Worm (Caenorhabditis elegans) whole organism, L2 larva: ENCODE measurements around the gene F41C3.2.

Source experiments
- C34F6.9 ChIP-seq: fragments of 150-350 bp; optimal IDR thresholded peaks from 2 replicates; lab custom pipeline; 2014; ENCODE audit warnings: missing biosample characterization, missing genetic modification characterization
- F13H6.1 ChIP-seq: sonication (generic microtip); optimal IDR thresholded peaks from 2 replicates; lab custom pipeline; 2016; ENCODE audit warnings: missing genetic modification characterization, missing compliant biosample characterization
- aly-2 ChIP-seq: fragments of 150-350 bp; optimal IDR thresholded peaks from 2 replicates; lab custom pipeline; 2014; ENCODE audit warnings: missing biosample characterization, missing genetic modification characterization
- ama-1 ChIP-seq: fragments of 150-350 bp; optimal IDR thresholded peaks from 2 replicates; lab custom pipeline; 2018; ENCODE audit warnings: inconsistent platforms
- blmp-1 ChIP-seq: sonication (generic microtip); optimal IDR thresholded peaks from 2 replicates; lab custom pipeline; 2017; ENCODE audit warnings: missing genetic modification characterization, mild to moderate bottlenecking, missing compliant biosample characterization, antibody characterized with exemption, moderate library complexity; ENCODE audit not compliant: insufficient read depth
- ceh-16 ChIP-seq: fragments of 150-350 bp; optimal IDR thresholded peaks from 2 replicates; lab custom pipeline; 2014; ENCODE audit warnings: missing biosample characterization, missing genetic modification characterization
- ceh-82 ChIP-seq: fragments of 150-350 bp; optimal IDR thresholded peaks from 2 replicates; lab custom pipeline; 2014; ENCODE audit warnings: missing biosample characterization, missing genetic modification characterization
- crh-2 ChIP-seq: sonication (generic microtip); optimal IDR thresholded peaks from 2 replicates; lab custom pipeline; 2017; ENCODE audit warnings: missing biosample characterization, missing genetic modification characterization
- dmd-4 ChIP-seq: sonication (generic microtip); optimal IDR thresholded peaks from 2 replicates; lab custom pipeline; 2017; ENCODE audit warnings: missing biosample characterization, missing genetic modification characterization
- egl-27 ChIP-seq: sonication (generic microtip); optimal IDR thresholded peaks from 3 replicates; lab custom pipeline; 2017; ENCODE audit warnings: missing biosample characterization, missing genetic modification reagents, missing genetic modification characterization
- elt-1 ChIP-seq: fragments of 150-350 bp; optimal IDR thresholded peaks from 2 replicates; lab custom pipeline; 2014; ENCODE audit warnings: missing biosample characterization, missing genetic modification characterization
- elt-3 ChIP-seq: sonication (generic microtip); optimal IDR thresholded peaks from 2 replicates; lab custom pipeline; 2017; ENCODE audit warnings: missing biosample characterization, missing genetic modification characterization
- fos-1 ChIP-seq: fragments of 150-350 bp; optimal IDR thresholded peaks from 2 replicates; lab custom pipeline; 2014; ENCODE audit warnings: missing biosample characterization, missing genetic modification characterization
- gmeb-1 ChIP-seq: fragments of 150-350 bp; optimal IDR thresholded peaks from 2 replicates; lab custom pipeline; 2014; ENCODE audit warnings: missing biosample characterization, missing genetic modification characterization
- lin-39 ChIP-seq: fragments of 150-350 bp; optimal IDR thresholded peaks from 2 replicates; lab custom pipeline; 2014; ENCODE audit warnings: missing biosample characterization, missing genetic modification reagents, missing genetic modification characterization
- lsy-2 ChIP-seq, 2 experiments: fragments of 150-350 bp in 1 of 2; sonication (generic microtip) in 1 of 2; optimal IDR thresholded peaks; 2 replicates each; lab custom pipeline; 2014 to 2017; ENCODE audit warnings: missing biosample characterization in 2 of 2, missing genetic modification characterization in 2 of 2
- mab-5 ChIP-seq: fragments of 150-350 bp; optimal IDR thresholded peaks from 2 replicates; lab custom pipeline; 2014; ENCODE audit warnings: missing biosample characterization, missing genetic modification characterization
- mbf-1 ChIP-seq: sonication (generic microtip); optimal IDR thresholded peaks from 2 replicates; lab custom pipeline; 2017; ENCODE audit warnings: missing biosample characterization, missing genetic modification characterization
- mdl-1 ChIP-seq, 2 experiments: fragments of 150-350 bp in 1 of 2; sonication (generic microtip) in 1 of 2; optimal IDR thresholded peaks; 2 replicates each; lab custom pipeline; 2017; ENCODE audit warnings: missing biosample characterization in 2 of 2, missing genetic modification characterization in 2 of 2
- nhr-11 ChIP-seq: fragments of 150-350 bp; optimal IDR thresholded peaks from 2 replicates; lab custom pipeline; 2014; ENCODE audit warnings: missing biosample characterization, missing genetic modification characterization
- nhr-129 ChIP-seq: fragments of 150-350 bp; optimal IDR thresholded peaks from 2 replicates; lab custom pipeline; 2014; ENCODE audit warnings: missing biosample characterization, missing genetic modification characterization
- nhr-21 ChIP-seq: fragments of 150-350 bp; optimal IDR thresholded peaks from 2 replicates; lab custom pipeline; 2014; ENCODE audit warnings: missing biosample characterization, missing genetic modification characterization
- nhr-237 ChIP-seq: fragments of 150-350 bp; optimal IDR thresholded peaks from 2 replicates; lab custom pipeline; 2014; ENCODE audit warnings: missing biosample characterization, missing genetic modification characterization
- nhr-25 ChIP-seq: fragments of 150-350 bp; sonication (generic microtip); optimal IDR thresholded peaks from 3 replicates; lab custom pipeline; 2014; ENCODE audit warnings: missing biosample characterization, missing genetic modification characterization
- nhr-6 ChIP-seq: fragments of 150-350 bp; optimal IDR thresholded peaks from 2 replicates; lab custom pipeline; 2014; ENCODE audit warnings: missing biosample characterization, missing genetic modification characterization
- peb-1 ChIP-seq: fragments of 150-350 bp; optimal IDR thresholded peaks from 2 replicates; lab custom pipeline; 2014; ENCODE audit warnings: missing biosample characterization, missing genetic modification characterization
- sem-4 ChIP-seq: fragments of 150-350 bp; optimal IDR thresholded peaks from 2 replicates; lab custom pipeline; 2014; ENCODE audit warnings: missing biosample characterization, missing genetic modification reagents, missing genetic modification characterization
- skn-1 ChIP-seq: sonication (generic microtip); optimal IDR thresholded peaks from 2 replicates; lab custom pipeline; 2017; ENCODE audit warnings: missing biosample characterization, missing genetic modification characterization
- sma-3 ChIP-seq: sonication (generic microtip); optimal IDR thresholded peaks from 2 replicates; lab custom pipeline; 2016; ENCODE audit warnings: missing genetic modification reagents, missing genetic modification characterization, missing compliant biosample characterization
- sma-9 ChIP-seq, 2 experiments: fragments of 150-350 bp in 1 of 2; sonication (generic microtip) in 1 of 2; optimal IDR thresholded peaks; 2 replicates each; lab custom pipeline; 2014 to 2016; ENCODE audit warnings: missing genetic modification characterization in 2 of 2, mild to moderate bottlenecking in 1 of 2, missing biosample characterization in 1 of 2, missing compliant biosample characterization in 1 of 2, missing genetic modification reagents in 1 of 2, moderate library complexity in 1 of 2
- unc-39 ChIP-seq: fragments of 150-350 bp; optimal IDR thresholded peaks from 2 replicates; lab custom pipeline; 2014; ENCODE audit warnings: missing biosample characterization, missing genetic modification characterization
- ztf-1 ChIP-seq: fragments of 200-800 bp; sonication (Bioruptor generic); conservative IDR thresholded peaks from 2 replicates; pipeline ENCODE4 v1.3.6; 2022; ENCODE audit warnings: missing genetic modification characterization, missing compliant biosample characterization
- ztf-4 ChIP-seq: fragments of 150-350 bp; optimal IDR thresholded peaks from 2 replicates; lab custom pipeline; 2014; ENCODE audit warnings: missing biosample characterization, missing genetic modification characterization

The F41C3.2 gene

ce11 chrII:4739984-4740462, 9.7 kb upstream of the F41C3.2 start, which contains the start of gene eas-1 (continued):
- TF ChIP-seq nhr-6 (no peak), ceh-16 (tag; lab: Kevin White, UChicago) (no peak), elt-3 (no peak), skn-1 (tag; lab: Kevin White, UChicago) (peak; percentile 32), aly-2 (no peak), sem-4 (peak; percentile 39), fos-1 (peak; percentile 40)
- TF ChIP-seq, all 48 proteins: peak for 21

DNA sequence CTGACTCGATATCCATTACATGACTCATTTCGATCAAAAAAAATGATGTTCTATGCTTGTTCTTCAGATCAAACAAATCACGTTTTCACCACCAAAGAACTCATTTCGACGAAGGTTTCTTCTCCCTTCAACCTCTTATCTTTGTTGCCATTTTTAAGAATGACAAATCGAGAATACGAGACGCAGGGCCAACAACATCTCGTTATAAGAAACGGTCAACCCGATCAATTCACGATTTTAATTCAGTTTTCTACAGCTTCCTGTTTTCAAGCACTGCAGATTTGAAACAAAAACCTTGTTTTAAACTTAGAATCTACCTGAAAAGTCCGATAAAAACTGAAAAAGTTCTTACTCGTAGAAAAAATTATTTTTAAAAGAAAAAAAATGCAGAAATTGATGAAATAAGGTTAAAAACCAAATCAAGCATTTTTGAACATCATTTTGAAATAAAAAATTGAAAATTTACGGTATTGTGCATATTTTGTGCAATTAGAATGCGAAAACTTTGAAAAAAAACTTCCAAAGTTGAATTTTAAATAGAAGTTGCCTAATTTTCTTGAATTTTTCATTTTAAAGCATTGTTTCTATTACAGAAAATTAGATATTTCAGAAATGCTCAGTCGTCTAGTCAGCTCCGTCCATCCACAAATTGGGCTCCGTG, 8.1 kb upstream of the F41C3.2 start, which contains the start of gene acs-11:
acs-11 (plus strand) TSS at position 611 of the 661 bp plus-strand sequence.
- no peak for TF ChIP-seq egl-27 (tag; lab: Kevin White, UChicago)
- peak; percentile 11 for TF ChIP-seq sma-3 (GFP tag; lab: Kevin White, UChicago)
- peak; percentile 4 for TF ChIP-seq gmeb-1 (tag; lab: Kevin White, UChicago)
- peak; percentile 0 for TF ChIP-seq nhr-6
- TF ChIP-seq nhr-129 (tag; lab: Kevin White, UChicago): no peak
- no peak for TF ChIP-seq elt-3
- no peak for TF ChIP-seq C34F6.9 (tag; lab: Kevin White, UChicago)
- no peak for TF ChIP-seq dmd-4
- peak; percentile 28 for TF ChIP-seq nhr-21 (tag; lab: Kevin White, UChicago)
- TF ChIP-seq fos-1: peak; percentile 69
- TF ChIP-seq crh-2 (tag; lab: Kevin White, UChicago): peak; percentile 19
- TF ChIP-seq, all 48 proteins: peak for 6

ce11 chrII:4745281-4745680, 4.5 kb upstream of the F41C3.2 start:
- TF ChIP-seq ceh-82 (tag; lab: Kevin White, UChicago): no peak
- TF ChIP-seq egl-27 (tag; lab: Kevin White, UChicago): peak; percentile 78
- TF ChIP-seq lin-39 (tag; lab: Kevin White, UChicago): no peak
- TF ChIP-seq gmeb-1 (tag; lab: Kevin White, UChicago): peak; percentile 33
- TF ChIP-seq lsy-2 (tag; optimal IDR thresholded peaks at IDR 0.05; lab: Kevin White, UChicago): peak in 1 of 2 experiments; percentile 37
- no peak for TF ChIP-seq ama-1 (lab: Kevin White, UChicago)
- no peak for TF ChIP-seq mab-5 (tag; lab: Kevin White, UChicago)
- TF ChIP-seq nhr-129 (tag; lab: Kevin White, UChicago): peak; percentile 13
- TF ChIP-seq nhr-25 (tag; lab: Kevin White, UChicago): peak; percentile 80
- TF ChIP-seq mdl-1 (tag; optimal IDR thresholded peaks at IDR 0.05; lab: Kevin White, UChicago): peak in 1 of 2 experiments; percentile 2
- peak; percentile 44 for TF ChIP-seq crh-2 (tag; lab: Kevin White, UChicago)
- no peak for TF ChIP-seq nhr-6
- peak; percentile 39 for TF ChIP-seq fos-1
- peak; percentile 88 for TF ChIP-seq blmp-1
- TF ChIP-seq nhr-21 (tag; lab: Kevin White, UChicago): peak; percentile 90
- TF ChIP-seq sma-9 (GFP tag; optimal IDR thresholded peaks at IDR 0.05; lab: Kevin White, UChicago): peak; percentile 96
- TF ChIP-seq sma-9 (tag; optimal IDR thresholded peaks at IDR 0.05; lab: Kevin White, UChicago): peak; percentile 3
- TF ChIP-seq ztf-4 (tag; lab: Kevin White, UChicago): peak; percentile 50
- no peak for TF ChIP-seq peb-1 (tag; lab: Kevin White, UChicago)
- peak; percentile 85 for TF ChIP-seq sma-3 (GFP tag; lab: Kevin White, UChicago)
- TF ChIP-seq nhr-11: peak; percentile 43
- TF ChIP-seq unc-39: no peak

ce11 chrII:4747063-4747462, 2.7 kb upstream of the F41C3.2 start:
- peak; percentile 18 for TF ChIP-seq nhr-25 (tag; lab: Kevin White, UChicago)
- TF ChIP-seq mbf-1 (tag; lab: Kevin White, UChicago): no peak
- no peak for TF ChIP-seq ztf-1
- TF ChIP-seq nhr-21 (tag; lab: Kevin White, UChicago): peak; percentile 33
- no peak for TF ChIP-seq aly-2
- TF ChIP-seq nhr-237 (tag; lab: Kevin White, UChicago): no peak
- no peak for TF ChIP-seq lin-39 (tag; lab: Kevin White, UChicago)
- TF ChIP-seq ceh-16 (tag; lab: Kevin White, UChicago): no peak
- peak; percentile 12 for TF ChIP-seq sma-3 (GFP tag; lab: Kevin White, UChicago)
- peak; percentile 40 for TF ChIP-seq sma-9 (GFP tag; optimal IDR thresholded peaks at IDR 0.05; lab: Kevin White, UChicago)
- TF ChIP-seq sma-9 (tag; optimal IDR thresholded peaks at IDR 0.05; lab: Kevin White, UChicago): no peak
- TF ChIP-seq F13H6.1 (tag; lab: Kevin White, UChicago): no peak
- peak in 1 of 2 experiments; percentile 4 for TF ChIP-seq lsy-2 (tag; optimal IDR thresholded peaks at IDR 0.05; lab: Kevin White, UChicago)
- TF ChIP-seq elt-1 (tag; lab: Kevin White, UChicago): no peak
